Fruit fly (Drosophila melanogaster) whole organism, embryonic: Measurements from ENCODE around the gene p23.

Source experiments
- Awh ChIP-seq: fragments of 200-800 bp; sonication (Bioruptor generic); IDR thresholded peaks from 2 replicates; pipeline ENCODE4, ENCODE4 v1.3.6; 2022; ENCODE audit warnings: missing biosample characterization, missing genetic modification characterization
- BtbVII ChIP-seq: fragments of 200-800 bp; sonication (Bioruptor generic); optimal IDR thresholded peaks from 3 replicates; lab custom pipeline; 2017; ENCODE audit warnings: missing biosample characterization, mild to moderate bottlenecking, missing genetic modification characterization
- CG10209 ChIP-seq: fragments of 200-800 bp; sonication (Bioruptor generic); optimal IDR thresholded peaks from 3 replicates; lab custom pipeline; 2017; ENCODE audit warnings: missing biosample characterization, mild to moderate bottlenecking, missing genetic modification characterization, missing genetic modification reagents
- CG10462 ChIP-seq: fragments of 200-800 bp; sonication (Bioruptor generic); optimal IDR thresholded peaks from 2 replicates; lab custom pipeline; 2016; ENCODE audit warnings: missing biosample characterization, missing genetic modification characterization
- CG10959 ChIP-seq: fragments of 200-800 bp; sonication (Bioruptor generic); IDR thresholded peaks from 2 replicates; pipeline ENCODE4 v1.3.6; 2022; ENCODE audit warnings: missing biosample characterization, missing genetic modification characterization
- CG11247 ChIP-seq: fragments of 200-800 bp; sonication (Bioruptor generic); IDR thresholded peaks from 2 replicates; pipeline ENCODE4 v1.3.6; 2022; ENCODE audit warnings: missing biosample characterization, missing genetic modification characterization
- CG13775 ChIP-seq: fragments of 200-800 bp; sonication (Bioruptor generic); optimal IDR thresholded peaks from 3 replicates; lab custom pipeline; 2017; ENCODE audit warnings: missing biosample characterization, mild to moderate bottlenecking, missing genetic modification characterization
- CG17328 ChIP-seq: fragments of 200-800 bp; sonication (Bioruptor generic); IDR thresholded peaks from 2 replicates; pipeline ENCODE4 v1.3.6; 2022; ENCODE audit warnings: missing biosample characterization, missing genetic modification characterization
- CG17568 ChIP-seq: fragments of 200-800 bp; sonication (Bioruptor generic); optimal IDR thresholded peaks from 2 replicates; lab custom pipeline; 2018; ENCODE audit warnings: missing biosample characterization, mild to moderate bottlenecking, missing genetic modification characterization, moderate library complexity
- CG2120 ChIP-seq: fragments of 200-800 bp; sonication (Bioruptor generic); optimal IDR thresholded peaks from 3 replicates; lab custom pipeline; 2016; ENCODE audit warnings: missing biosample characterization, missing genetic modification characterization
- CG2678 ChIP-seq: fragments of 200-800 bp; sonication (Bioruptor generic); optimal IDR thresholded peaks from 3 replicates; lab custom pipeline; 2019; ENCODE audit warnings: missing biosample characterization, mild to moderate bottlenecking, missing genetic modification characterization, moderate library complexity
- CG2875 ChIP-seq: fragments of 200-800 bp; sonication (Bioruptor generic); optimal IDR thresholded peaks from 2 replicates; lab custom pipeline; 2017; ENCODE audit warnings: missing biosample characterization, mild to moderate bottlenecking, missing genetic modification characterization, missing genetic modification reagents
- CG30020 ChIP-seq: fragments of 200-800 bp; optimal IDR thresholded peaks from 2 replicates; lab custom pipeline; 2019; ENCODE audit warnings: missing biosample characterization, mild to moderate bottlenecking, missing genetic modification characterization, moderate library complexity
- CG30403 ChIP-seq: fragments of 200-800 bp; sonication (Bioruptor generic); optimal IDR thresholded peaks from 3 replicates; lab custom pipeline; 2016; ENCODE audit warnings: missing biosample characterization, missing genetic modification characterization
- CG3995 ChIP-seq: fragments of 200-800 bp; sonication (Bioruptor generic); optimal IDR thresholded peaks from 3 replicates; lab custom pipeline; 2016; ENCODE audit warnings: missing biosample characterization, missing genetic modification characterization
- CG42726 ChIP-seq: fragments of 200-800 bp; sonication (Bioruptor generic); IDR thresholded peaks from 2 replicates; pipeline ENCODE4 v1.3.6; 2022; ENCODE audit warnings: missing biosample characterization, missing genetic modification characterization; ENCODE audit not compliant: partially characterized antibody
- CG4854 ChIP-seq: fragments of 200-800 bp; sonication (Bioruptor generic); optimal IDR thresholded peaks from 2 replicates; lab custom pipeline; 2016; ENCODE audit warnings: missing biosample characterization, missing genetic modification characterization, inconsistent platforms
- CG6175 ChIP-seq: fragments of 200-800 bp; sonication (Bioruptor generic); IDR thresholded peaks from 3 replicates; pipeline ENCODE4 v1.3.6; 2022; ENCODE audit warnings: missing biosample characterization, missing genetic modification characterization
- CG7928 ChIP-seq: fragments of 200-800 bp; sonication (Bioruptor generic); optimal IDR thresholded peaks from 2 replicates; lab custom pipeline; 2017; ENCODE audit warnings: missing biosample characterization, mild to moderate bottlenecking, missing genetic modification characterization
- CG7987 ChIP-seq: fragments of 200-800 bp; sonication (Bioruptor generic); optimal IDR thresholded peaks from 2 replicates; lab custom pipeline; 2018; ENCODE audit warnings: missing biosample characterization, mild to moderate bottlenecking, missing genetic modification characterization, moderate library complexity
- CHES-1-like ChIP-seq: fragments of 200-800 bp; sonication (Bioruptor generic); optimal IDR thresholded peaks from 2 replicates; lab custom pipeline; 2016; ENCODE audit warnings: missing biosample characterization, missing genetic modification characterization
- Chrac-16 ChIP-seq: fragments of 200-800 bp; sonication (Bioruptor generic); optimal IDR thresholded peaks from 3 replicates; lab custom pipeline; 2016; ENCODE audit warnings: missing biosample characterization, missing genetic modification characterization
- Elba2 ChIP-seq: fragments of 200-800 bp; sonication (Bioruptor generic); optimal IDR thresholded peaks from 3 replicates; lab custom pipeline; 2016; ENCODE audit warnings: missing biosample characterization, missing genetic modification characterization
- Fer1 ChIP-seq: fragments of 200-800 bp; sonication (Bioruptor generic); optimal IDR thresholded peaks from 2 replicates; lab custom pipeline; 2017; ENCODE audit warnings: missing biosample characterization, mild to moderate bottlenecking, missing genetic modification characterization
- HLH54F ChIP-seq: fragments of 200-800 bp; sonication (Bioruptor generic); optimal IDR thresholded peaks from 3 replicates; lab custom pipeline; 2016; ENCODE audit warnings: missing biosample characterization, missing genetic modification characterization
- Hmr ChIP-seq: fragments of 200-800 bp; sonication (Bioruptor generic); optimal IDR thresholded peaks from 3 replicates; lab custom pipeline; 2017; ENCODE audit warnings: mild to moderate bottlenecking, missing biosample characterization, missing genetic modification reagents, missing genetic modification characterization
- NK7.1 ChIP-seq: fragments of 200-800 bp; sonication (Bioruptor generic); optimal IDR thresholded peaks from 3 replicates; lab custom pipeline; 2016; ENCODE audit warnings: missing biosample characterization, missing genetic modification characterization
- Pdp1 ChIP-seq, 2 experiments: fragments of 200-800 bp; sonication (Bioruptor generic); optimal IDR thresholded peaks; 3 replicates each; lab custom pipeline; 2016; ENCODE audit warnings: missing biosample characterization in 2 of 2, missing genetic modification characterization in 2 of 2, mild to moderate bottlenecking in 1 of 2, moderate library complexity in 1 of 2
- Sry-δ ChIP-seq: fragments of 200-800 bp; sonication (Bioruptor generic); optimal IDR thresholded peaks from 2 replicates; lab custom pipeline; 2016; ENCODE audit warnings: missing biosample characterization, missing genetic modification characterization
- Ssrp ChIP-seq: fragments of 200-800 bp; sonication (Bioruptor generic); optimal IDR thresholded peaks from 2 replicates; lab custom pipeline; 2018; ENCODE audit warnings: missing biosample characterization, mild to moderate bottlenecking, missing genetic modification characterization, moderate library complexity
- Tbp ChIP-seq: fragments of >200 bp; optimal IDR thresholded peaks from 2 replicates; lab custom pipeline; 2018; ENCODE audit warnings: missing biosample characterization, missing genetic modification characterization
- Vsx1 ChIP-seq: fragments of 200-800 bp; sonication (Bioruptor generic); optimal IDR thresholded peaks from 2 replicates; lab custom pipeline; 2017; ENCODE audit warnings: missing biosample characterization, mild to moderate bottlenecking, missing genetic modification characterization, missing genetic modification reagents
- br ChIP-seq: fragments of >200 bp; optimal IDR thresholded peaks from 2 replicates; lab custom pipeline; 2017
- chn ChIP-seq: fragments of 200-800 bp; sonication (Bioruptor generic); optimal IDR thresholded peaks from 2 replicates; lab custom pipeline; 2016; ENCODE audit warnings: missing biosample characterization, missing genetic modification characterization
- dmrt11E ChIP-seq: fragments of 200-800 bp; sonication (Bioruptor generic); optimal IDR thresholded peaks from 3 replicates; lab custom pipeline; 2018; ENCODE audit warnings: missing biosample characterization, mild to moderate bottlenecking, missing genetic modification characterization, moderate library complexity
- eve ChIP-seq, 2 experiments: fragments of >200 bp; optimal IDR thresholded peaks; 2 replicates each; lab custom pipeline; 2017; ENCODE audit warnings: missing biosample characterization in 2 of 2, missing genetic modification characterization in 2 of 2
- gem ChIP-seq: fragments of 200-800 bp; sonication (Bioruptor generic); optimal IDR thresholded peaks from 2 replicates; lab custom pipeline; 2019; ENCODE audit warnings: missing biosample characterization, mild to moderate bottlenecking, missing genetic modification characterization, moderate library complexity
- gsb ChIP-seq: fragments of 200-800 bp; sonication (Bioruptor generic); IDR thresholded peaks from 2 replicates; pipeline ENCODE4 v1.3.6; 2022; ENCODE audit warnings: missing biosample characterization, missing genetic modification characterization
- ham ChIP-seq: fragments of 200-800 bp; sonication (Bioruptor generic); IDR thresholded peaks from 2 replicates; pipeline ENCODE4 v1.3.6; 2022; ENCODE audit warnings: missing biosample characterization, missing genetic modification characterization
- ind ChIP-seq: fragments of 200-800 bp; sonication (Bioruptor generic); optimal IDR thresholded peaks from 3 replicates; lab custom pipeline; 2016; ENCODE audit warnings: missing biosample characterization, missing genetic modification characterization
- kah ChIP-seq: fragments of 200-800 bp; sonication (Bioruptor generic); optimal IDR thresholded peaks from 2 replicates; lab custom pipeline; 2018; ENCODE audit warnings: missing biosample characterization, mild to moderate bottlenecking, missing genetic modification characterization
- otp ChIP-seq: fragments of 200-800 bp; sonication (Bioruptor generic); IDR thresholded peaks from 3 replicates; pipeline ENCODE4, ENCODE4 v1.3.6; 2022; ENCODE audit warnings: missing biosample characterization, missing genetic modification characterization
- pb ChIP-seq: fragments of 200-800 bp; sonication (Bioruptor generic); optimal IDR thresholded peaks from 3 replicates; lab custom pipeline; 2016; ENCODE audit warnings: missing biosample characterization, missing genetic modification characterization
- pum ChIP-seq: fragments of 200-800 bp; sonication (Bioruptor generic); optimal IDR thresholded peaks from 2 replicates; lab custom pipeline; 2016; ENCODE audit warnings: missing biosample characterization, missing genetic modification characterization
- repo ChIP-seq: fragments of 200-800 bp; sonication (Bioruptor generic); optimal IDR thresholded peaks from 2 replicates; lab custom pipeline; 2016; ENCODE audit warnings: missing biosample characterization, missing genetic modification characterization
- sna ChIP-seq: fragments of 200-800 bp; sonication (Bioruptor generic); IDR thresholded peaks from 2 replicates; pipeline ENCODE4 v1.3.6; 2022; ENCODE audit warnings: missing biosample characterization, missing genetic modification characterization; ENCODE audit not compliant: partially characterized antibody
- sob ChIP-seq: fragments of 200-800 bp; sonication (Bioruptor generic); IDR thresholded peaks from 2 replicates; pipeline ENCODE4 v1.3.6; 2022; ENCODE audit warnings: missing biosample characterization, missing genetic modification characterization
- sqz ChIP-seq: fragments of 200-800 bp; sonication (Bioruptor generic); optimal IDR thresholded peaks from 3 replicates; lab custom pipeline; 2018; ENCODE audit warnings: missing biosample characterization, mild to moderate bottlenecking, missing genetic modification characterization
- toy ChIP-seq: fragments of 200-800 bp; sonication (Bioruptor generic); IDR thresholded peaks from 2 replicates; pipeline ENCODE4 v1.3.6; 2022; ENCODE audit warnings: missing biosample characterization, missing genetic modification characterization
- wdn ChIP-seq: fragments of 200-800 bp; sonication (Bioruptor generic); IDR thresholded peaks from 2 replicates; pipeline ENCODE4 v1.3.6; 2022; ENCODE audit warnings: missing biosample characterization, missing genetic modification characterization
- wor ChIP-seq: fragments of 200-800 bp; sonication (Bioruptor generic); IDR thresholded peaks from 2 replicates; pipeline ENCODE4 v1.3.6; 2022; ENCODE audit warnings: missing biosample characterization, missing genetic modification characterization
- yki ChIP-seq: fragments of >200 bp; optimal IDR thresholded peaks from 3 replicates; lab custom pipeline; 2018
- zfh1 ChIP-seq: fragments of 200-800 bp; sonication (Bioruptor generic); IDR thresholded peaks from 3 replicates; pipeline ENCODE4 v1.3.6; 2022; ENCODE audit warnings: missing biosample characterization, missing genetic modification characterization

p23 gene

dm6 chr3R:9710886-9711285 lies 33.2 kb downstream of the p23 start, which contains the start of the genes trbd and dmt (continued):
- TF ChIP-seq CG6175 (no peak), Chrac-16 (peak; percentile 24), wor (no peak), gsb (no peak), CG2875 (GFP tag; lab: Kevin White, UChicago) (no peak), CG17568 (no peak), CG30020 (tag; lab: Kevin White, UChicago) (no peak), Elba2 (peak; percentile 72), toy (no peak), Ssrp (tag; lab: Kevin White, UChicago) (no peak), wdn (GFP tag; lab: Robert Waterston, UW) (no peak), sob (GFP tag; lab: Robert Waterston, UW) (no peak), CG10959 (GFP tag; lab: Robert Waterston, UW) (no peak), Tbp (GFP tag; lab: Kevin White, UChicago) (no peak), Fer1 (no peak), ind (GFP tag; lab: Kevin White, UChicago) (no peak), CG3995 (GFP tag; lab: Kevin White, UChicago) (peak; percentile 52), CG4854 (GFP tag; lab: Kevin White, UChicago) (no peak), HLH54F (GFP tag; lab: Kevin White, UChicago) (peak; percentile 74), pb (GFP tag; lab: Kevin White, UChicago) (no peak), CG42726 (no peak), kah (peak; percentile 78), Vsx1 (GFP tag; lab: Kevin White, UChicago) (peak; percentile 99), pum (GFP tag; lab: Kevin White, UChicago) (peak; percentile 50), CG30403 (GFP tag; lab: Kevin White, UChicago) (peak; percentile 58), repo (GFP tag; lab: Kevin White, UChicago) (peak; percentile 41), CG10209 (GFP tag; lab: Kevin White, UChicago) (no peak), BtbVII (GFP tag; lab: Kevin White, UChicago) (no peak), dmrt11E (tag; lab: Kevin White, UChicago) (peak; percentile 33), CG7928 (GFP tag; lab: Kevin White, UChicago) (peak; percentile 99), CG13775 (peak; percentile 33), ham (GFP tag; lab: Robert Waterston, UW) (no peak), Pdp1 (GFP tag; optimal IDR thresholded peaks at IDR 0.05; lab: Kevin White, UChicago) (peak in 1 of 2 experiments; percentile 52), yki (lab: Kevin White, UChicago) (no peak), CG11247 (GFP tag; lab: Robert Waterston, UW) (no peak), CG10462 (GFP tag; lab: Kevin White, UChicago) (peak; percentile 11), sqz (GFP tag; lab: Kevin White, UChicago) (no peak), gem (no peak), Hmr (GFP tag; lab: Kevin White, UChicago) (no peak), otp (GFP tag; lab: Robert Waterston, UW) (no peak), CHES-1-like (GFP tag; lab: Kevin White, UChicago) (peak; percentile 92), zfh1 (GFP tag; lab: Robert Waterston, UW) (no peak), br (lab: Kevin White, UChicago) (no peak), NK7.1 (GFP tag; lab: Kevin White, UChicago) (peak; percentile 38), CG17328 (GFP tag; lab: Robert Waterston, UW) (no peak), eve (GFP tag; optimal IDR thresholded peaks at IDR 0.05; lab: Kevin White, UChicago) (no peak), CG2120 (GFP tag; lab: Kevin White, UChicago) (no peak), CG7987 (GFP tag; lab: Kevin White, UChicago) (peak; percentile 79), Sry-δ (GFP tag; lab: Kevin White, UChicago) (peak; percentile 83), sna (no peak), CG2678 (tag; lab: Kevin White, UChicago) (no peak), chn (GFP tag; lab: Kevin White, UChicago) (peak; percentile 75), Awh (GFP tag; lab: Robert Waterston, UW) (no peak)
